Fruit fly (Drosophila melanogaster) whole organism, embryonic: ENCODE results near the gene eys.

Experiments
- Abd-B ChIP-seq: fragments of 200-800 bp; sonication (Bioruptor generic); optimal IDR thresholded peaks from 2 replicates; lab custom pipeline; 2018; ENCODE audit warnings: missing biosample characterization, mild to moderate bottlenecking, missing genetic modification characterization, moderate library complexity
- CG11398 ChIP-seq: fragments of 200-800 bp; sonication (Bioruptor generic); optimal IDR thresholded peaks from 2 replicates; lab custom pipeline; 2016; ENCODE audit warnings: missing biosample characterization, missing genetic modification characterization
- CG11504 ChIP-seq: fragments of 200-800 bp; sonication (Bioruptor generic); optimal IDR thresholded peaks from 3 replicates; lab custom pipeline; 2019; ENCODE audit warnings: missing biosample characterization, mild to moderate bottlenecking, missing genetic modification characterization, moderate library complexity
- CG15479 ChIP-seq: fragments of 200-800 bp; sonication (Bioruptor generic); optimal IDR thresholded peaks from 3 replicates; lab custom pipeline; 2019; ENCODE audit warnings: missing biosample characterization, mild to moderate bottlenecking, missing genetic modification characterization, moderate library complexity
- CG1602 ChIP-seq: fragments of 200-800 bp; sonication (Bioruptor generic); optimal IDR thresholded peaks from 3 replicates; lab custom pipeline; 2016; ENCODE audit warnings: missing biosample characterization, missing genetic modification characterization
- CG2875 ChIP-seq: fragments of 200-800 bp; sonication (Bioruptor generic); optimal IDR thresholded peaks from 2 replicates; lab custom pipeline; 2017; ENCODE audit warnings: missing biosample characterization, mild to moderate bottlenecking, missing genetic modification characterization, missing genetic modification reagents
- CG31365 ChIP-seq: fragments of 200-800 bp; sonication (Bioruptor generic); optimal IDR thresholded peaks from 2 replicates; lab custom pipeline; 2018; ENCODE audit warnings: missing biosample characterization, mild to moderate bottlenecking, missing genetic modification characterization
- CG5245 ChIP-seq: fragments of 200-800 bp; sonication (Bioruptor generic); optimal IDR thresholded peaks from 3 replicates; lab custom pipeline; 2016; ENCODE audit warnings: missing biosample characterization, missing genetic modification characterization
- CG6654 ChIP-seq: fragments of 200-800 bp; sonication (Bioruptor generic); optimal IDR thresholded peaks from 2 replicates; lab custom pipeline; 2017; ENCODE audit warnings: missing biosample characterization, mild to moderate bottlenecking, missing genetic modification characterization
- CG7271 ChIP-seq: fragments of 200-800 bp; sonication (Bioruptor generic); optimal IDR thresholded peaks from 2 replicates; lab custom pipeline; 2018; ENCODE audit warnings: missing biosample characterization, mild to moderate bottlenecking, missing genetic modification characterization, moderate library complexity
- ERR ChIP-seq: fragments of 200-800 bp; sonication (Bioruptor generic); optimal IDR thresholded peaks from 2 replicates; lab custom pipeline; 2016; ENCODE audit warnings: missing biosample characterization, missing genetic modification characterization
- Hsf ChIP-seq: fragments of 200-800 bp; sonication (Bioruptor generic); optimal IDR thresholded peaks from 3 replicates; lab custom pipeline; 2016; ENCODE audit warnings: missing biosample characterization, missing genetic modification characterization
- NFAT ChIP-seq: fragments of 200-800 bp; sonication (Bioruptor generic); IDR thresholded peaks from 2 replicates; pipeline ENCODE4 v1.3.6; 2022; ENCODE audit warnings: missing biosample characterization, missing genetic modification characterization
- Oli ChIP-seq: fragments of 200-800 bp; sonication (Bioruptor generic); optimal IDR thresholded peaks from 2 replicates; lab custom pipeline; 2018; ENCODE audit warnings: missing biosample characterization, mild to moderate bottlenecking, missing genetic modification characterization, moderate library complexity
- Pdp1 ChIP-seq, 2 experiments: fragments of 200-800 bp; sonication (Bioruptor generic); optimal IDR thresholded peaks; 3 replicates each; lab custom pipeline; 2016; ENCODE audit warnings: missing biosample characterization in 2 of 2, missing genetic modification characterization in 2 of 2, mild to moderate bottlenecking in 1 of 2, moderate library complexity in 1 of 2
- TFAM ChIP-seq: fragments of 200-800 bp; sonication (Bioruptor generic); optimal IDR thresholded peaks from 2 replicates; lab custom pipeline; 2017; ENCODE audit warnings: missing biosample characterization, missing genetic modification characterization, inconsistent platforms
- Usf ChIP-seq: fragments of 200-800 bp; sonication (Bioruptor generic); optimal IDR thresholded peaks from 2 replicates; lab custom pipeline; 2017; ENCODE audit warnings: missing genotype, missing biosample characterization, missing genetic modification characterization
- Vsx1 ChIP-seq: fragments of 200-800 bp; sonication (Bioruptor generic); optimal IDR thresholded peaks from 2 replicates; lab custom pipeline; 2017; ENCODE audit warnings: missing biosample characterization, mild to moderate bottlenecking, missing genetic modification characterization, missing genetic modification reagents
- Xrp1 ChIP-seq: fragments of 200-800 bp; sonication (Bioruptor generic); IDR thresholded peaks from 2 replicates; pipeline ENCODE4 v1.3.6; 2022; ENCODE audit warnings: missing biosample characterization, missing genetic modification characterization
- ac ChIP-seq: fragments of 200-800 bp; sonication (Bioruptor generic); optimal IDR thresholded peaks from 3 replicates; lab custom pipeline; 2017; ENCODE audit warnings: missing biosample characterization, mild to moderate bottlenecking, missing genetic modification characterization
- bcd ChIP-seq: fragments of 200-800 bp; sonication (Bioruptor generic); optimal IDR thresholded peaks from 2 replicates; lab custom pipeline; 2017; ENCODE audit warnings: missing biosample characterization, mild to moderate bottlenecking, missing genetic modification characterization
- bigmax ChIP-seq: fragments of 200-800 bp; sonication (Bioruptor generic); optimal IDR thresholded peaks from 2 replicates; lab custom pipeline; 2018; ENCODE audit warnings: missing biosample characterization, mild to moderate bottlenecking, missing genetic modification characterization
- caup ChIP-seq: fragments of 200-800 bp; sonication (Bioruptor generic); optimal IDR thresholded peaks from 3 replicates; lab custom pipeline; 2017; ENCODE audit warnings: missing biosample characterization, mild to moderate bottlenecking, missing genetic modification characterization, moderate library complexity; ENCODE audit not compliant: severe bottlenecking
- chinmo ChIP-seq: fragments of 200-800 bp; sonication (Bioruptor generic); IDR thresholded peaks from 4 replicates; pipeline ENCODE4 v1.3.6; 2022; ENCODE audit warnings: missing biosample characterization, missing genetic modification characterization; ENCODE audit not compliant: partially characterized antibody
- chn ChIP-seq: fragments of 200-800 bp; sonication (Bioruptor generic); optimal IDR thresholded peaks from 2 replicates; lab custom pipeline; 2016; ENCODE audit warnings: missing biosample characterization, missing genetic modification characterization
- cwo ChIP-seq: fragments of 200-800 bp; sonication (Bioruptor generic); optimal IDR thresholded peaks from 3 replicates; lab custom pipeline; 2017; ENCODE audit warnings: missing biosample characterization, missing genetic modification characterization, mild to moderate bottlenecking, moderate library complexity, missing genetic modification reagents
- ewg ChIP-seq: fragments of 200-800 bp; sonication (Bioruptor generic); optimal IDR thresholded peaks from 3 replicates; lab custom pipeline; 2017; ENCODE audit warnings: mild to moderate bottlenecking, missing biosample characterization, missing genetic modification reagents, missing genetic modification characterization
- exex ChIP-seq: fragments of 200-800 bp; sonication (Bioruptor generic); optimal IDR thresholded peaks from 4 replicates; lab custom pipeline; 2018; ENCODE audit warnings: missing biosample characterization, mild to moderate bottlenecking, missing genetic modification characterization, moderate library complexity
- gcm2 ChIP-seq: fragments of 200-800 bp; sonication (Bioruptor generic); optimal IDR thresholded peaks from 2 replicates; lab custom pipeline; 2016; ENCODE audit warnings: missing biosample characterization, missing genetic modification characterization
- grn ChIP-seq: fragments of 200-800 bp; sonication (Bioruptor generic); optimal IDR thresholded peaks from 3 replicates; lab custom pipeline; 2017; ENCODE audit warnings: missing biosample characterization, missing genetic modification characterization
- klu ChIP-seq: fragments of 200-800 bp; sonication (Bioruptor generic); IDR thresholded peaks from 2 replicates; pipeline ENCODE4 v1.3.6; 2022; ENCODE audit warnings: missing biosample characterization, missing genetic modification characterization
- sd ChIP-seq: fragments of 200-800 bp; sonication (Bioruptor generic); optimal IDR thresholded peaks from 3 replicates; lab custom pipeline; 2018; ENCODE audit warnings: missing biosample characterization, mild to moderate bottlenecking, missing genetic modification characterization, moderate library complexity
- sens ChIP-seq: fragments of 200-800 bp; sonication (Bioruptor generic); peaks from one replicate; lab custom pipeline; 2016; ENCODE audit warnings: missing biosample characterization, missing genetic modification characterization
- slp2 ChIP-seq: fragments of 200-800 bp; sonication (Bioruptor generic); optimal IDR thresholded peaks from 2 replicates; lab custom pipeline; 2016; ENCODE audit warnings: missing biosample characterization, missing genetic modification characterization
- sna ChIP-seq: fragments of 200-800 bp; sonication (Bioruptor generic); IDR thresholded peaks from 2 replicates; pipeline ENCODE4 v1.3.6; 2022; ENCODE audit warnings: missing biosample characterization, missing genetic modification characterization; ENCODE audit not compliant: partially characterized antibody
- sug ChIP-seq: fragments of 200-800 bp; optimal IDR thresholded peaks from 2 replicates; lab custom pipeline; 2019; ENCODE audit warnings: missing biosample characterization, mild to moderate bottlenecking, missing genetic modification characterization, moderate library complexity
- wor ChIP-seq: fragments of 200-800 bp; sonication (Bioruptor generic); IDR thresholded peaks from 2 replicates; pipeline ENCODE4 v1.3.6; 2022; ENCODE audit warnings: missing biosample characterization, missing genetic modification characterization

eys gene

dm6 chr2L:2371406-2372111 lies 60.1 kb downstream of the eys start, which contains the start of gene CG3597:
Gene CG3597 (minus strand): TSS chr2L:2371524.
- TF ChIP-seq Pdp1 (GFP tag; optimal IDR thresholded peaks at IDR 0.05; lab: Kevin White, UChicago) (peak in 1 of 2 experiments; percentile 14), ac (GFP tag; lab: Kevin White, UChicago) (no peak), CG15479 (GFP tag; lab: Kevin White, UChicago) (peak; percentile 11), NFAT (GFP tag; lab: Robert Waterston, UW) (no peak), bigmax (no peak), gcm2 (GFP tag; lab: Kevin White, UChicago) (no peak), exex (tag; lab: Kevin White, UChicago) (peak; percentile 51), CG6654 (GFP tag; lab: Kevin White, UChicago) (no peak), CG5245 (GFP tag; lab: Kevin White, UChicago) (no peak)

- TF ChIP-seq ewg (GFP tag; lab: Kevin White, UChicago) = no peak
- 0 out of 4 replicates have a peak, but pooled peaks have one; percentile 43 for TF ChIP-seq chinmo
- no peak for TF ChIP-seq CG5245 (GFP tag; lab: Kevin White, UChicago)
- no peak for TF ChIP-seq Hsf (GFP tag; lab: Kevin White, UChicago)
- no peak for TF ChIP-seq CG2875 (GFP tag; lab: Kevin White, UChicago)
- no peak for TF ChIP-seq caup (GFP tag; lab: Kevin White, UChicago)
- TF ChIP-seq cwo (GFP tag; lab: Kevin White, UChicago) = peak; percentile 75
- no peak for TF ChIP-seq Usf (GFP tag; lab: Kevin White, UChicago)
- no peak for TF ChIP-seq CG11398 (GFP tag; lab: Kevin White, UChicago)
- TF ChIP-seq Oli (tag; lab: Kevin White, UChicago) = no peak
- no peak for TF ChIP-seq sna (GFP tag; lab: Robert Waterston, UW)
- no peak for TF ChIP-seq Vsx1 (GFP tag; lab: Kevin White, UChicago)
- peak; percentile 58 for TF ChIP-seq grn
- no peak for TF ChIP-seq CG31365
- no peak for TF ChIP-seq TFAM (GFP tag; lab: Kevin White, UChicago)
- TF ChIP-seq chn (GFP tag; lab: Kevin White, UChicago) = no peak
- TF ChIP-seq bcd (GFP tag; lab: Kevin White, UChicago) = no peak
- no peak for TF ChIP-seq CG1602 (GFP tag; lab: Kevin White, UChicago)
- peak; percentile 97 for TF ChIP-seq sug (tag; lab: Kevin White, UChicago)
- no peak for TF ChIP-seq Xrp1 (GFP tag; lab: Robert Waterston, UW)
- TF ChIP-seq exex (tag; lab: Kevin White, UChicago) = peak; percentile 25
- peak; percentile 38 for TF ChIP-seq ERR
- no peak for TF ChIP-seq slp2
- no peak for TF ChIP-seq CG7271 (tag; lab: Kevin White, UChicago)
- no peak for TF ChIP-seq CG11504 (tag; lab: Kevin White, UChicago)
- TF ChIP-seq klu = no peak
- TF ChIP-seq Abd-B (GFP tag; lab: Kevin White, UChicago) = no peak
- peak; percentile 1 for TF ChIP-seq sd (tag; lab: Kevin White, UChicago)
- peak; percentile 39 for TF ChIP-seq sens
- no peak for TF ChIP-seq wor (GFP tag; lab: Robert Waterston, UW)
Observed at dm6 chr2L:2372112-2372449, 60.6 kb downstream of the eys start.
